Worm (Caenorhabditis elegans): Measurements from ENCODE around the gene C01G12.16.

- TF ChIP-seq ztf-4 (tag; optimal IDR thresholded peaks at IDR 0.05) (no peak), mdl-1 (tag; optimal IDR thresholded peaks at IDR 0.05) (no peak), ztf-11 (tag; optimal IDR thresholded peaks at IDR 0.05) (no peak), hlh-4 (tag; optimal IDR thresholded peaks at IDR 0.05) (no peak), nhr-237 (tag; optimal IDR thresholded peaks at IDR 0.05) (no peak), lin-13 (GFP tag; optimal IDR thresholded peaks at IDR 0.05) (no peak), nhr-28 (tag; optimal IDR thresholded peaks at IDR 0.05) (no peak), ces-1 (GFP tag; optimal IDR thresholded peaks at IDR 0.05) (no peak), skn-1 (tag; optimal IDR thresholded peaks at IDR 0.05) (no peak), lin-15B (tag; optimal IDR thresholded peaks at IDR 0.05) (no peak), C34B4.2 (tag; optimal IDR thresholded peaks at IDR 0.05) (no peak)
Observed at ce11 chrIII:4196988-4197384, 35.9 kb downstream of the C01G12.16 start, which contains the start of gene asd-1.

Data from whole organism, L1 larva.